Fruit fly (Drosophila melanogaster): ENCODE measurements around the gene CG33285.

CG33285 gene

dm6 chr3L:21135850-21136249 is 47.1 kb upstream of the CG33285 start (continued):
- TF ChIP-seq CG11093 (GFP tag; IDR thresholded peaks at IDR 0.05), result no peak
- no peak for TF ChIP-seq sug (tag; optimal IDR thresholded peaks at IDR 0.05)
- peak; percentile 56; the same call in 1 of the 2 replicates for TF ChIP-seq Adf1 (GFP tag; IDR thresholded peaks at IDR 0.05)
- peak; percentile 95 for TF ChIP-seq stwl (tag; optimal IDR thresholded peaks at IDR 0.05)
- TF ChIP-seq knrl (GFP tag; IDR thresholded peaks at IDR 0.05; ENCODE audit: partially characterized antibody), result peak; percentile 83
- no peak for TF ChIP-seq CG12071 (GFP tag; optimal IDR thresholded peaks at IDR 0.05)
- TF ChIP-seq NC2α (GFP tag; optimal IDR thresholded peaks at IDR 0.05), result no peak
- no peak for TF ChIP-seq CG15696 (tag; optimal IDR thresholded peaks at IDR 0.05)
- no peak for TF ChIP-seq wek (GFP tag; optimal IDR thresholded peaks at IDR 0.05)
- TF ChIP-seq mld (GFP tag; IDR thresholded peaks at IDR 0.05; ENCODE audit: partially characterized antibody), result peak; percentile 96
- TF ChIP-seq CG14014 (GFP tag; IDR thresholded peaks at IDR 0.05), result 0 out of 2 replicates have a peak, but pooled peaks have one; percentile 6
- peak; percentile 2 for TF ChIP-seq Neu2 (GFP tag; optimal IDR thresholded peaks at IDR 0.05; ENCODE audit: borderline replicate concordance)
- TF ChIP-seq Side (GFP tag; optimal IDR thresholded peaks at IDR 0.05), result peak; percentile 20
- TF ChIP-seq CG12219 (GFP tag; optimal IDR thresholded peaks at IDR 0.05), result no peak

- TF ChIP-seq CG11695 (GFP tag; IDR thresholded peaks at IDR 0.05), result no peak
- no peak for TF ChIP-seq yki (optimal IDR thresholded peaks at IDR 0.05)
- no peak for TF ChIP-seq CG10366 (GFP tag; IDR thresholded peaks at IDR 0.05)
- peak; percentile 35 for TF ChIP-seq CG12659 (GFP tag; optimal IDR thresholded peaks at IDR 0.05)
- no peak for TF ChIP-seq shn (GFP tag; optimal IDR thresholded peaks at IDR 0.05)
- no peak for TF ChIP-seq CG33557 (GFP tag; optimal IDR thresholded peaks at IDR 0.05)
- TF ChIP-seq CG10267 (tag; optimal IDR thresholded peaks at IDR 0.05), result peak; percentile 93
- TF ChIP-seq zf30C (GFP tag; optimal IDR thresholded peaks at IDR 0.05), result no peak
- TF ChIP-seq YL-1 (GFP tag; optimal IDR thresholded peaks at IDR 0.05), result peak; percentile 56
- TF ChIP-seq trem (tag; optimal IDR thresholded peaks at IDR 0.05), result no peak
- TF ChIP-seq dmrt99B (tag; optimal IDR thresholded peaks at IDR 0.05), result no peak
- TF ChIP-seq CG10654 (GFP tag; optimal IDR thresholded peaks at IDR 0.05), result no peak
- TF ChIP-seq tll (GFP tag; optimal IDR thresholded peaks at IDR 0.05), result peak in 1 of 2 experiments; percentile 13
- TF ChIP-seq slou (GFP tag; optimal IDR thresholded peaks at IDR 0.05), result no peak
- no peak for TF ChIP-seq z (GFP tag; IDR thresholded peaks at IDR 0.05)
- TF ChIP-seq stwl (tag; optimal IDR thresholded peaks at IDR 0.05), result peak; percentile 95
- TF ChIP-seq amos (GFP tag; IDR thresholded peaks at IDR 0.05; ENCODE audit: partially characterized antibody), result peak; percentile 29
- TF ChIP-seq crol (GFP tag; IDR thresholded peaks at IDR 0.05), result peak; percentile 26; the same call in 1 of the 2 replicates
- TF ChIP-seq CG1603 (tag; optimal IDR thresholded peaks at IDR 0.05), result peak; percentile 22
- peak; percentile 69 for TF ChIP-seq Ets65A (GFP tag)
- TF ChIP-seq chm (GFP tag; IDR thresholded peaks at IDR 0.05), result no peak
- TF ChIP-seq pnt (GFP tag; optimal IDR thresholded peaks at IDR 0.05), result no peak
- peak; percentile 48 for TF ChIP-seq CG2116 (GFP tag; optimal IDR thresholded peaks at IDR 0.05)
- no peak for TF ChIP-seq CG43689 (GFP tag; IDR thresholded peaks at IDR 0.05)
- TF ChIP-seq CTCF (GFP tag; optimal IDR thresholded peaks at IDR 0.05), result peak; percentile 41
- peak; percentile 98 for TF ChIP-seq nerfin-1 (tag; optimal IDR thresholded peaks at IDR 0.05)
- no peak for TF ChIP-seq en (GFP tag; optimal IDR thresholded peaks at IDR 0.05)
- peak; percentile 40 for TF ChIP-seq Dp (GFP tag; optimal IDR thresholded peaks at IDR 0.05)
- peak; percentile 48 for TF ChIP-seq E2f2 (GFP tag; IDR thresholded peaks at IDR 0.05)
- TF ChIP-seq Med (GFP tag), result peak; percentile 56
- TF ChIP-seq CG18476 (GFP tag; optimal IDR thresholded peaks at IDR 0.05), result no peak
- TF ChIP-seq phol (tag; optimal IDR thresholded peaks at IDR 0.05), result no peak
- no peak for TF ChIP-seq croc (GFP tag; conservative IDR thresholded peaks at IDR 0.05)
- TF ChIP-seq ERR (GFP tag; optimal IDR thresholded peaks at IDR 0.05), result no peak
- TF ChIP-seq Lhr (GFP tag; optimal IDR thresholded peaks at IDR 0.05), result peak; percentile 77
- no peak for TF ChIP-seq H2.0 (GFP tag; IDR thresholded peaks at IDR 0.05)
- TF ChIP-seq CG1832 (GFP tag; optimal IDR thresholded peaks at IDR 0.05), result no peak
- peak; percentile 78 for TF ChIP-seq gfzf (GFP tag; optimal IDR thresholded peaks at IDR 0.05)
Observed at dm6 chr3L:21131427-21131826, 42.6 kb upstream of the CG33285 start, which contains the start of gene ICA69. Gene ICA69, plus strand, starts transcription at chr3L:21131446.

Measured in whole organism, embryonic.